Worm (Caenorhabditis elegans) whole organism, mixed stage, embryonic: ENCODE results near the gene F41G3.10.

ENCODE experiments used
- M03D4.4 ChIP-seq: sonication (generic microtip); optimal IDR thresholded peaks from 2 replicates; lab custom pipeline; 2017; ENCODE audit warnings: mild to moderate bottlenecking, missing genetic modification characterization, missing compliant biosample characterization
- blmp-1 ChIP-seq: fragments of 150-350 bp; optimal IDR thresholded peaks from 2 replicates; lab custom pipeline; 2014; ENCODE audit warnings: missing biosample characterization, missing genetic modification characterization
- ceh-43 ChIP-seq: fragments of 200-800 bp; sonication (Bioruptor generic); optimal IDR thresholded peaks from 2 replicates; lab custom pipeline; 2018; ENCODE audit warnings: mild to moderate bottlenecking, missing genetic modification characterization, moderate library complexity, missing compliant biosample characterization
- ceh-83 ChIP-seq: fragments of 200-800 bp; sonication (Bioruptor generic); optimal IDR thresholded peaks from 2 replicates; lab custom pipeline; 2018; ENCODE audit warnings: mild to moderate bottlenecking, missing genetic modification characterization, missing compliant biosample characterization
- drap-1 ChIP-seq: fragments of 200-800 bp; sonication (Bioruptor generic); optimal IDR thresholded peaks from 3 replicates; lab custom pipeline; 2018; ENCODE audit warnings: mild to moderate bottlenecking, missing genetic modification characterization, missing compliant biosample characterization
- elt-1 ChIP-seq: sonication (generic microtip); optimal IDR thresholded peaks from 2 replicates; lab custom pipeline; 2017; ENCODE audit warnings: missing genetic modification characterization, mild to moderate bottlenecking, missing compliant biosample characterization, antibody characterized with exemption, moderate library complexity, borderline replicate concordance; ENCODE audit not compliant: insufficient read depth
- elt-3 ChIP-seq: fragments of 150-350 bp; optimal IDR thresholded peaks from 2 replicates; lab custom pipeline; 2014; ENCODE audit warnings: missing biosample characterization, missing genetic modification characterization
- flh-1 ChIP-seq: fragments of 200-800 bp; sonication (Bioruptor generic); optimal IDR thresholded peaks from 2 replicates; lab custom pipeline; 2018; ENCODE audit warnings: mild to moderate bottlenecking, missing genetic modification characterization, moderate library complexity, missing compliant biosample characterization
- ham-2 ChIP-seq: fragments of 200-800 bp; sonication (Bioruptor generic); optimal IDR thresholded peaks from 2 replicates; lab custom pipeline; 2018; ENCODE audit warnings: mild to moderate bottlenecking, missing genetic modification characterization, missing compliant biosample characterization
- lin-32 ChIP-seq: fragments of 200-800 bp; sonication (Bioruptor generic); optimal IDR thresholded peaks from 2 replicates; lab custom pipeline; 2018; ENCODE audit warnings: mild to moderate bottlenecking, missing genetic modification characterization, missing compliant biosample characterization
- nhr-28 ChIP-seq: fragments of 150-350 bp; optimal IDR thresholded peaks from 2 replicates; lab custom pipeline; 2014; ENCODE audit warnings: missing biosample characterization, missing genetic modification characterization
- sptf-1 ChIP-seq: sonication (generic microtip); optimal IDR thresholded peaks from 2 replicates; lab custom pipeline; 2017; ENCODE audit warnings: mild to moderate bottlenecking, missing genetic modification characterization, moderate library complexity, missing compliant biosample characterization
- tbx-8 ChIP-seq: fragments of 200-800 bp; sonication (Bioruptor generic); optimal IDR thresholded peaks from 2 replicates; lab custom pipeline; 2018; ENCODE audit warnings: mild to moderate bottlenecking, missing genetic modification characterization, moderate library complexity, missing compliant biosample characterization
- unc-120 ChIP-seq: sonication (generic microtip); optimal IDR thresholded peaks from 2 replicates; lab custom pipeline; 2017; ENCODE audit warnings: missing genetic modification characterization, missing compliant biosample characterization; ENCODE audit not compliant: poor library complexity, severe bottlenecking
- ztf-11 ChIP-seq: fragments of 150-350 bp; optimal IDR thresholded peaks from 2 replicates; lab custom pipeline; 2014; ENCODE audit warnings: missing biosample characterization, missing genetic modification characterization

F41G3.10 gene

DNA sequence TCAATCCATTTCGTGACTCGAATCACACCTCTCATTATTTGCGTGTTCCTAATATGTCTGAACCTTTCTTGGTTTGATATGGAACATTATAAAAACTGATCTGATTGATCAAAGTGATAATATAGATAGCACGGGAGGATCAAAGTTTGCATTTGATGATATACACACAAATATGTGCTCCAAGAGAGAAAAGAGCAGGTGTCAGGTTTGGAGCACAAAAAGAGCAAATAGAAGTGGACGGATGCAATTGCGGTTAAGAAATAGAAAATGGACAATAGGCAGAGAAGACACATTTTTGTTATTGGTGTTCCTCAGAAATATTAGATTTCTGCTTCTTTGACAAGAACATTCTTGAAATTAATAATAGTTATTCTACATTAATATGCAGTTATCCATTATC is 50.5 kb downstream of the F41G3.10 start, which contains the start of gene C18H9.1:
C18H9.1 (plus strand) TSS at position 301 of the 400 bp plus-strand sequence.
- TF ChIP-seq sptf-1 (tag; lab: Kevin White, UChicago) (no peak), flh-1 (GFP tag; lab: Kevin White, UChicago) (no peak), blmp-1 (tag; lab: Kevin White, UChicago) (no peak), ztf-11 (no peak), elt-3 (no peak), nhr-28 (tag; lab: Kevin White, UChicago) (no peak), ham-2 (GFP tag; lab: Kevin White, UChicago) (no peak), tbx-8 (GFP tag; lab: Kevin White, UChicago) (no peak), ceh-83 (GFP tag; lab: Kevin White, UChicago) (no peak), M03D4.4 (tag; lab: Kevin White, UChicago) (no peak), lin-32 (GFP tag; lab: Kevin White, UChicago) (no peak), drap-1 (GFP tag; lab: Kevin White, UChicago) (no peak), elt-1 (no peak), ceh-43 (GFP tag; lab: Kevin White, UChicago) (no peak), unc-120 (no peak)
